Fruit fly (Drosophila melanogaster): ENCODE results near the gene CG18749.

DNA sequence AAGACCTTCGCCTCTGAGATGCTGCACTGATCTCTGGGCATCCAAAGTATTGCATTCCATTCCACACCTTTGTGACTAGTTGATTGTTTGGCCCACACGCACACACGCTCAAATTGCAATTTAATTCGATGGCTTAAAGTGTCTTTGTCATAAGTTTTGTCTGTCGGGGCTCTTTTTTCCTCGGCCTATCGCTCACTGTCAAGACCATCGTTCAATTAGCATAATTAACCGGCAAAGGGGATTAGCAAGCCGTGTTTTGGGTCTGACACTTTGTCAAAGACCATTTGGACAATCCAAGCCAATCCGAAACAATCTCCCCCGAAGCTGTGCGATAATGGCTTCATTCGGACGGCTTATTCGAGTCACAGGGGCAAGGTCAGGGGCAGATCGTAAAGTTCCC lies 10.5 kb downstream of the CG18749 start:
- TF ChIP-seq N (GFP tag; optimal IDR thresholded peaks at IDR 0.05) = no peak
- no peak for TF ChIP-seq usp (GFP tag; optimal IDR thresholded peaks at IDR 0.05)
- TF ChIP-seq HLH106 (tag; optimal IDR thresholded peaks at IDR 0.05) = no peak
- TF ChIP-seq Myc (optimal IDR thresholded peaks at IDR 0.05) = no peak

Measured in whole organism, wandering third instar larva.